Worm (Caenorhabditis elegans) whole organism, mixed stage, embryonic: ENCODE data around the gene exc-6.

Source experiments
- nhr-12 ChIP-seq: fragments of 150-350 bp; optimal IDR thresholded peaks from 2 replicates; lab custom pipeline; 2014; ENCODE audit warnings: missing biosample characterization, missing genetic modification characterization
- nhr-237 ChIP-seq: fragments of 150-350 bp; optimal IDR thresholded peaks from 2 replicates; lab custom pipeline; 2014; ENCODE audit warnings: missing biosample characterization, missing genetic modification characterization
- unc-39 ChIP-seq: fragments of 150-350 bp; optimal IDR thresholded peaks from 2 replicates; lab custom pipeline; 2014; ENCODE audit warnings: missing biosample characterization, missing genetic modification characterization
- unc-62 ChIP-seq: fragments of 150-350 bp; optimal IDR thresholded peaks from 2 replicates; lab custom pipeline; 2014; ENCODE audit warnings: missing biosample characterization, missing genetic modification reagents, missing genetic modification characterization

DNA sequence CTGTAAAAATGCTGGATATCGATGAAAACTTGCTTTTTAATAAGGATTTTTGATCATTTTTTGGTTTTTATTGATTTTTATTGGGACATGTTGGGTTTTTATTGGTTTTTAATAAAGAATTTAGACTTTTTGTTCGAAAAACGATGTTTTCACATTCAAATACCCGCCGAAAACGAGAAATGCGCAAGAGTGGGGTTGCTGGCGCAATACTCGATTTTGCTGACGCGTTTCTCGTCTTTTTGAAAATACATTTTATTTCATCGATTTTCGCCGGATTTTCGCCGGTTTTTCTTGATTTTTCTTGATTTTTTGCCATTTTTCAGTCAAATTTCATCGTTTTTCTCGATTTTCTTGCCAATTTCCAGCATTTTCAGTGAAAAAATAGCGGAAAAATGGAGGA lies 39.8 kb downstream of the exc-6 start, which contains the start of gene smr-1:
- TF ChIP-seq unc-39: no peak
- TF ChIP-seq unc-62 (GFP tag; lab: Kevin White, UChicago): no peak
- peak; percentile 28 for TF ChIP-seq nhr-237 (tag; lab: Kevin White, UChicago)
- TF ChIP-seq nhr-12 (tag; lab: Kevin White, UChicago): no peak
